Worm (Caenorhabditis elegans): Measurements from ENCODE around the gene wrn-1.

DNA sequence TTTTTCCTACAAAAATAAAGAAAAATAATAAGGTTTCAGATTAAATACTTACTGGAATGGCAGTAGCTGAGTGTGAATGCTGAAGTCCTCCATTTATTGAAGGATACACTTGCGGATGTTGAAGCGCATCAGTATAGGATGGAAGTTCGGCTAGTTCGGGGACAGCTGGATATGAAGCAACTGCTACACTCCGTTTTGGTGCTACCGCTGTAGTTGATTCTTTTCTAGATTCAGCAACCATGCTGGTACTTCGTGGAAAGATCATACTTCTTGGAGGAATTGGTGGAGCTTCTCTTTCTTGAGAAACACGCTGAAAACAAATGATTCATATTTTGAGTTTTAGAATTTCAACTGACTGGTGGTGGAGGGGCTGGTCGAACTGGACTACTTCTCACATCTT is 53.8 kb downstream of the wrn-1 start:
- TF ChIP-seq snpc-4 (GFP tag; optimal IDR thresholded peaks at IDR 0.05) (no peak), snpc-4 (tag; optimal IDR thresholded peaks at IDR 0.05) (no peak), snpc-1.1 (tag; optimal IDR thresholded peaks at IDR 0.05; ENCODE audit: insufficient read depth) (no peak), egl-18 (GFP tag; IDR thresholded peaks at IDR 0.05) (no peak), ceh-58 (GFP tag; IDR thresholded peaks at IDR 0.05) (no peak)

Data from whole organism, young adult.